Worm (Caenorhabditis elegans) whole organism, L1 larva: ENCODE results near the gene cpar-1.

Source experiments
- C34B4.2 ChIP-seq: sonication (generic microtip); optimal IDR thresholded peaks from 2 replicates; lab custom pipeline; 2017; ENCODE audit warnings: mild to moderate bottlenecking, missing genetic modification characterization, missing compliant biosample characterization
- F16B12.6 ChIP-seq: fragments of 150-350 bp; optimal IDR thresholded peaks from 2 replicates; lab custom pipeline; 2014; ENCODE audit warnings: missing biosample characterization, missing genetic modification characterization
- alr-1 ChIP-seq: fragments of 200-800 bp; sonication (Bioruptor generic); optimal IDR thresholded peaks from 2 replicates; lab custom pipeline; 2018; ENCODE audit warnings: borderline replicate concordance, mild to moderate bottlenecking, missing genetic modification characterization, missing compliant biosample characterization
- aly-2 ChIP-seq: fragments of 150-350 bp; optimal IDR thresholded peaks from 2 replicates; lab custom pipeline; 2014; ENCODE audit warnings: missing biosample characterization, missing genetic modification characterization
- blmp-1 ChIP-seq: fragments of 150-350 bp; optimal IDR thresholded peaks from 2 replicates; lab custom pipeline; 2014; ENCODE audit warnings: missing biosample characterization, missing genetic modification characterization
- ceh-82 ChIP-seq, 3 experiments: fragments of 150-350 bp in 1 of 3; sonication (generic microtip) in 2 of 3; optimal IDR thresholded peaks; 2 replicates each; lab custom pipeline; 2014 to 2017; ENCODE audit warnings: missing biosample characterization in 3 of 3, missing genetic modification characterization in 3 of 3
- ces-1 ChIP-seq: fragments of 150-350 bp; optimal IDR thresholded peaks from 2 replicates; lab custom pipeline; 2014; ENCODE audit warnings: missing biosample characterization, missing genetic modification reagents, missing genetic modification characterization
- dpl-1 ChIP-seq, 3 experiments: fragments of 150-350 bp in 2 of 3; sonication (generic microtip) in 1 of 3; optimal IDR thresholded peaks; 2 replicates each; lab custom pipeline; 2014 to 2017; ENCODE audit warnings: missing biosample characterization in 3 of 3, missing genetic modification characterization in 3 of 3, missing genetic modification reagents in 3 of 3
- dsc-1 ChIP-seq: sonication (generic microtip); optimal IDR thresholded peaks from 2 replicates; lab custom pipeline; 2016; ENCODE audit warnings: mild to moderate bottlenecking, missing genetic modification characterization, missing compliant biosample characterization
- efl-1 ChIP-seq, 4 experiments: fragments of 150-350 bp; optimal IDR thresholded peaks in 3 of 4; peaks in 1 of 4; 1 replicate in 1 of 4; 2 replicates in 3 of 4; lab custom pipeline; 2014; ENCODE audit warnings: missing biosample characterization in 2 of 4, missing genetic modification characterization in 2 of 4, missing genetic modification reagents in 2 of 4
- efl-3 ChIP-seq: fragments of 200-800 bp; sonication (Bioruptor generic); optimal IDR thresholded peaks from 2 replicates; lab custom pipeline; 2018; ENCODE audit warnings: mild to moderate bottlenecking, missing genetic modification characterization, missing compliant biosample characterization
- egl-27 ChIP-seq, 2 experiments: fragments of 150-350 bp in 1 of 2; sonication (generic microtip); optimal IDR thresholded peaks; 3 replicates each; lab custom pipeline; 2017 to 2018; ENCODE audit warnings: missing biosample characterization in 2 of 2, missing genetic modification characterization in 2 of 2, missing genetic modification reagents in 2 of 2
- ets-5 ChIP-seq: fragments of 200-800 bp; sonication (Bioruptor generic); IDR thresholded peaks from 2 replicates; pipeline ENCODE4 v1.3.6; 2022; ENCODE audit warnings: missing genetic modification characterization, missing compliant biosample characterization
- fkh-8 ChIP-seq: sonication (generic microtip); optimal IDR thresholded peaks from 2 replicates; lab custom pipeline; 2016; ENCODE audit warnings: mild to moderate bottlenecking, missing genetic modification characterization, missing compliant biosample characterization
- hlh-17 ChIP-seq: fragments of 200-800 bp; sonication (Bioruptor generic); optimal IDR thresholded peaks from 2 replicates; lab custom pipeline; 2018; ENCODE audit warnings: missing genetic modification characterization, mild to moderate bottlenecking, missing compliant biosample characterization, moderate library complexity, borderline replicate concordance
- lin-13 ChIP-seq: fragments of 150-350 bp; optimal IDR thresholded peaks from 2 replicates; lab custom pipeline; 2014; ENCODE audit warnings: missing biosample characterization, missing genetic modification reagents, missing genetic modification characterization
- lin-14 ChIP-seq: fragments of 200-800 bp; sonication (Bioruptor generic); optimal IDR thresholded peaks from 2 replicates; lab custom pipeline; 2018; ENCODE audit warnings: mild to moderate bottlenecking, missing genetic modification characterization, moderate library complexity, missing compliant biosample characterization
- lin-15B ChIP-seq: fragments of 150-350 bp; sonication (generic microtip); optimal IDR thresholded peaks from 3 replicates; lab custom pipeline; 2014; ENCODE audit warnings: missing biosample characterization, missing genetic modification characterization
- lin-35 ChIP-seq, 2 experiments: fragments of 150-350 bp; optimal IDR thresholded peaks; 2 replicates each; lab custom pipeline; 2014; ENCODE audit warnings: missing biosample characterization in 2 of 2, missing genetic modification characterization in 2 of 2, missing genetic modification reagents in 2 of 2
- lsy-2 ChIP-seq, 2 experiments: fragments of 150-350 bp; optimal IDR thresholded peaks; 2 replicates each; lab custom pipeline; 2014; ENCODE audit warnings: missing biosample characterization in 2 of 2, missing genetic modification characterization in 2 of 2
- mep-1 ChIP-seq: fragments of 150-350 bp; optimal IDR thresholded peaks from 2 replicates; lab custom pipeline; 2014; ENCODE audit warnings: missing biosample characterization, missing genetic modification characterization
- nhr-11 ChIP-seq: fragments of 150-350 bp; optimal IDR thresholded peaks from 2 replicates; lab custom pipeline; 2014; ENCODE audit warnings: missing biosample characterization, missing genetic modification characterization
- nhr-20 ChIP-seq: sonication (generic microtip); optimal IDR thresholded peaks from 2 replicates; lab custom pipeline; 2016; ENCODE audit warnings: mild to moderate bottlenecking, missing genetic modification characterization, missing compliant biosample characterization
- nhr-28 ChIP-seq: fragments of 150-350 bp; optimal IDR thresholded peaks from 2 replicates; lab custom pipeline; 2014; ENCODE audit warnings: missing biosample characterization, missing genetic modification characterization
- nhr-71 ChIP-seq: sonication (generic microtip); optimal IDR thresholded peaks from 2 replicates; lab custom pipeline; 2016; ENCODE audit warnings: mild to moderate bottlenecking, missing genetic modification characterization, moderate library complexity, missing compliant biosample characterization
- nhr-76 ChIP-seq: sonication (generic microtip); optimal IDR thresholded peaks from 2 replicates; lab custom pipeline; 2017; ENCODE audit warnings: missing biosample characterization, missing genetic modification characterization
- nhr-77 ChIP-seq: fragments of 150-350 bp; optimal IDR thresholded peaks from 2 replicates; lab custom pipeline; 2014; ENCODE audit warnings: missing biosample characterization, missing genetic modification characterization
- nhr-84 ChIP-seq: sonication (generic microtip); optimal IDR thresholded peaks from 2 replicates; lab custom pipeline; 2017; ENCODE audit warnings: missing biosample characterization, missing genetic modification characterization
- nhr-85 ChIP-seq: sonication (generic microtip); peaks from one replicate; lab custom pipeline; 2016; ENCODE audit warnings: missing genetic modification characterization, inconsistent platforms, missing compliant biosample characterization
- pag-3 ChIP-seq: sonication (generic microtip); optimal IDR thresholded peaks from 2 replicates; lab custom pipeline; 2017; ENCODE audit warnings: missing genetic modification characterization, mild to moderate bottlenecking, missing compliant biosample characterization, antibody characterized with exemption, borderline replicate concordance; ENCODE audit not compliant: insufficient read depth
- pax-3 ChIP-seq: fragments of 200-800 bp; sonication (Bioruptor generic); optimal IDR thresholded peaks from 2 replicates; lab custom pipeline; 2018; ENCODE audit warnings: mild to moderate bottlenecking, missing genetic modification characterization, moderate library complexity, missing compliant biosample characterization
- rnt-1 ChIP-seq: sonication (generic microtip); optimal IDR thresholded peaks from 2 replicates; lab custom pipeline; 2016; ENCODE audit warnings: mild to moderate bottlenecking, missing genetic modification characterization, moderate library complexity, missing compliant biosample characterization
- skn-1 ChIP-seq: fragments of 150-350 bp; optimal IDR thresholded peaks from 2 replicates; lab custom pipeline; 2014; ENCODE audit warnings: missing biosample characterization, missing genetic modification characterization
- snpc-4 ChIP-seq: fragments of 150-350 bp; optimal IDR thresholded peaks from 2 replicates; lab custom pipeline; 2014; ENCODE audit warnings: missing biosample characterization, missing genetic modification characterization
- snu-23 ChIP-seq: sonication (generic microtip); optimal IDR thresholded peaks from 2 replicates; lab custom pipeline; 2016; ENCODE audit warnings: missing genetic modification characterization, missing compliant biosample characterization
- sptf-1 ChIP-seq: fragments of 150-350 bp; optimal IDR thresholded peaks from 2 replicates; lab custom pipeline; 2014; ENCODE audit warnings: missing biosample characterization, missing genetic modification characterization
- swsn-7 ChIP-seq: sonication (generic microtip); optimal IDR thresholded peaks from 2 replicates; lab custom pipeline; 2016; ENCODE audit warnings: missing genetic modification characterization, missing compliant biosample characterization
- tbx-2 ChIP-seq: sonication (generic microtip); optimal IDR thresholded peaks from 2 replicates; lab custom pipeline; 2016; ENCODE audit warnings: missing genetic modification characterization, missing compliant biosample characterization
- tlp-1 ChIP-seq: fragments of 150-350 bp; optimal IDR thresholded peaks from 2 replicates; lab custom pipeline; 2014; ENCODE audit warnings: missing biosample characterization, missing genetic modification characterization
- unc-130 ChIP-seq: fragments of 150-350 bp; optimal IDR thresholded peaks from 2 replicates; lab custom pipeline; 2017; ENCODE audit warnings: missing biosample characterization, missing genetic modification characterization, inconsistent platforms
- unc-62 ChIP-seq: fragments of 150-350 bp; optimal IDR thresholded peaks from 2 replicates; lab custom pipeline; 2014; ENCODE audit warnings: missing biosample characterization, missing genetic modification reagents, missing genetic modification characterization
- unc-86 ChIP-seq: sonication (generic microtip); optimal IDR thresholded peaks from 2 replicates; lab custom pipeline; 2016; ENCODE audit warnings: missing genetic modification characterization, missing compliant biosample characterization
- ztf-4 ChIP-seq: fragments of 150-350 bp; optimal IDR thresholded peaks from 2 replicates; lab custom pipeline; 2014; ENCODE audit warnings: missing biosample characterization, missing genetic modification characterization

cpar-1 gene

ce11 chrIII:9474501-9474900, 40.6 kb downstream of the cpar-1 start (continued):
- TF ChIP-seq tbx-2 (tag; lab: Kevin White, UChicago) (no peak), nhr-11 (tag; lab: Kevin White, UChicago) (no peak), blmp-1 (tag; lab: Kevin White, UChicago) (peak; percentile 16), sptf-1 (tag; lab: Kevin White, UChicago) (no peak), dsc-1 (tag; lab: Kevin White, UChicago) (no peak), ceh-82 (tag; optimal IDR thresholded peaks at IDR 0.05; lab: Kevin White, UChicago) (no peak)

ce11 chrIII:9476564-9476963, 42.7 kb downstream of the cpar-1 start:
- no peak for TF ChIP-seq tlp-1 (tag; lab: Kevin White, UChicago)
- no peak for TF ChIP-seq ceh-82 (tag; optimal IDR thresholded peaks at IDR 0.05; lab: Kevin White, UChicago)
- TF ChIP-seq lin-14 (GFP tag; lab: Kevin White, UChicago): no peak
- TF ChIP-seq ets-5 (GFP tag; lab: Robert Waterston, UW): no peak
- TF ChIP-seq nhr-11 (tag; lab: Kevin White, UChicago): no peak
- TF ChIP-seq lin-35 (GFP tag; optimal IDR thresholded peaks at IDR 0.05; lab: Kevin White, UChicago): no peak
- TF ChIP-seq nhr-85: no peak
- no peak for TF ChIP-seq skn-1 (tag; lab: Kevin White, UChicago)
- no peak for TF ChIP-seq nhr-28 (tag; lab: Kevin White, UChicago)
- TF ChIP-seq alr-1 (tag; lab: Kevin White, UChicago): no peak
- TF ChIP-seq fkh-8 (tag; lab: Kevin White, UChicago): no peak

ce11 chrIII:9482423-9482993, 48.7 kb downstream of the cpar-1 start:
- TF ChIP-seq unc-62 (no peak), snu-23 (GFP tag; lab: Kevin White, UChicago) (peak; percentile 7), lin-13 (peak; percentile 4), rnt-1 (tag; lab: Kevin White, UChicago) (no peak), pag-3 (tag; lab: Kevin White, UChicago) (no peak), efl-3 (GFP tag; lab: Kevin White, UChicago) (no peak), unc-130 (tag; lab: Kevin White, UChicago) (no peak), lsy-2 (tag; optimal IDR thresholded peaks at IDR 0.05; lab: Kevin White, UChicago) (peak in 1 of 2 experiments; percentile 6), lin-14 (GFP tag; lab: Kevin White, UChicago) (peak; percentile 67), mep-1 (peak; percentile 37), nhr-84 (tag; lab: Kevin White, UChicago) (no peak), nhr-76 (tag; lab: Kevin White, UChicago) (no peak), tbx-2 (tag; lab: Kevin White, UChicago) (no peak), sptf-1 (tag; lab: Kevin White, UChicago) (no peak), nhr-85 (peak; percentile 51), efl-1 (optimal IDR thresholded peaks at IDR 0.05; lab: Kevin White, UChicago) (no peak), efl-1 (GFP tag; optimal IDR thresholded peaks at IDR 0.05 in 1 of 2; lab: Kevin White, UChicago) (peak in 1 of 2 experiments; percentile 84), blmp-1 (tag; lab: Kevin White, UChicago) (peak; percentile 39), dpl-1 (GFP tag; optimal IDR thresholded peaks at IDR 0.05; lab: Kevin White, UChicago) (peak in 1 of 3 experiments; percentile 3)

- TF ChIP-seq tbx-2 (tag; lab: Kevin White, UChicago) (no peak), lin-35 (GFP tag; optimal IDR thresholded peaks at IDR 0.05; lab: Kevin White, UChicago) (peak in 1 of 2 experiments; percentile 32), blmp-1 (tag; lab: Kevin White, UChicago) (no peak), fkh-8 (tag; lab: Kevin White, UChicago) (peak; percentile 38), nhr-71 (tag; lab: Kevin White, UChicago) (peak; percentile 50), ztf-4 (tag; lab: Kevin White, UChicago) (no peak), C34B4.2 (tag; lab: Kevin White, UChicago) (no peak), efl-1 (optimal IDR thresholded peaks at IDR 0.05; lab: Kevin White, UChicago) (peak; percentile 23 to 29), efl-1 (GFP tag; optimal IDR thresholded peaks at IDR 0.05 in 1 of 2; lab: Kevin White, UChicago) (no peak), nhr-11 (tag; lab: Kevin White, UChicago) (no peak), skn-1 (tag; lab: Kevin White, UChicago) (no peak), swsn-7 (tag; lab: Kevin White, UChicago) (peak; percentile 27), snu-23 (GFP tag; lab: Kevin White, UChicago) (peak; percentile 24), ces-1 (GFP tag; lab: Kevin White, UChicago) (no peak), egl-27 (tag; optimal IDR thresholded peaks at IDR 0.05; lab: Kevin White, UChicago) (no peak), unc-86 (tag; lab: Kevin White, UChicago) (peak; percentile 20), hlh-17 (GFP tag; lab: Kevin White, UChicago) (no peak), pax-3 (tag; lab: Kevin White, UChicago) (no peak), nhr-20 (tag; lab: Kevin White, UChicago) (peak; percentile 2), snpc-4 (tag; lab: Kevin White, UChicago) (no peak), nhr-84 (tag; lab: Kevin White, UChicago) (no peak), nhr-77 (tag; lab: Kevin White, UChicago) (no peak), F16B12.6 (tag; lab: Kevin White, UChicago) (no peak), rnt-1 (tag; lab: Kevin White, UChicago) (peak; percentile 40), lin-15B (tag; lab: Kevin White, UChicago) (peak; percentile 37), aly-2 (tag; lab: Kevin White, UChicago) (no peak)
Measured at ce11 chrIII:9483716-9484115, 49.9 kb downstream of the cpar-1 start.
